ENCODE assay signal across 3 fruit fly cellular contexts in the genomic region with DNA sequence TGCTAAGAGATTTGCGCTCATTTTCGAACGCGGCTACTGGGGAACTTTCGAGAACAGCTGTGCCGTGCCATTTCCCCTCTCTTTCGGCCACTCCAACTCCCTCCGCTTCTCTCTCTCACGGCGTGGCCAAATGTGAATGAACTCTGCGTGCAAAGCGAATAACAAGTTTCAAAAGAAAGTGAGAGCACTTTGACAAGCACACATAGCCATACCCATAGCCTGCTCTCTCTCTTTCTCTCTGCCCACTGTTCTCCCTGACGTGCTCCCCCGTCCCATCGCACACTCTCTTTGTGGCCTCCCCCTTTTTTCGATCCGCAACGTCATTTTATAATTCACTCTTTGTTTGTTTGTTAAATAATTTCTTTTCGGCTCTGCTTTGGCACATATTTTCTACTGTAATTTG.
TF ChIP-seq lines count a peak whose summit lies in the region.

No protein-coding gene starts in this region.

TF ChIP-seq in whole organism, embryonic, 481 proteins besides CTCF, POLR2A, EP300 and RAD21 (continued from another document):
- TF ChIP-seq HLHmδ (GFP tag; optimal IDR thresholded peaks at IDR 0.05; lab: Kevin White, UChicago) = peak; percentile 72
- peak; percentile 100 for TF ChIP-seq Blimp-1 (GFP tag; optimal IDR thresholded peaks at IDR 0.05; lab: Kevin White, UChicago)
- TF ChIP-seq CG7745 (tag; optimal IDR thresholded peaks at IDR 0.05; lab: Kevin White, UChicago) = peak; percentile 51
- no peak for TF ChIP-seq CG2129 (GFP tag; IDR thresholded peaks at IDR 0.05; lab: Robert Waterston, UW; ENCODE audit: partially characterized antibody)
- 0 out of 3 replicates have a peak, but pooled peaks have one; percentile 12 for TF ChIP-seq z (GFP tag; IDR thresholded peaks at IDR 0.05; lab: Robert Waterston, UW)
- peak; percentile 49 for TF ChIP-seq oc (tag; optimal IDR thresholded peaks at IDR 0.05; lab: Kevin White, UChicago)
- TF ChIP-seq crol (GFP tag; IDR thresholded peaks at IDR 0.05; lab: Robert Waterston, UW) = peak; percentile 72
- TF ChIP-seq sr (GFP tag; IDR thresholded peaks at IDR 0.05; lab: Robert Waterston, UW) = 0 out of 3 replicates have a peak, but pooled peaks have one; percentile 3
- TF ChIP-seq Trl (optimal IDR thresholded peaks at IDR 0.05; lab: Kevin White, UChicago) = peak; percentile 85 to 96
- TF ChIP-seq Trl (GFP tag; optimal IDR thresholded peaks at IDR 0.05; lab: Kevin White, UChicago) = no peak
- 0 out of 3 replicates have a peak, but pooled peaks have one; percentile 22 for TF ChIP-seq zen2 (GFP tag; IDR thresholded peaks at IDR 0.05; lab: Robert Waterston, UW; ENCODE audit: partially characterized antibody)
- peak; percentile 0 for TF ChIP-seq CG2678 (tag; optimal IDR thresholded peaks at IDR 0.05; lab: Kevin White, UChicago)

TF ChIP-seq in whole organism, prepupa, 60 proteins besides CTCF, POLR2A, EP300 and RAD21 (continued from another document):
- TF ChIP-seq fd59A (GFP tag; optimal IDR thresholded peaks at IDR 0.05; lab: Kevin White, UChicago) = no peak
- no peak for TF ChIP-seq Gug (GFP tag; IDR thresholded peaks at IDR 0.05; lab: Robert Waterston, UW)
- TF ChIP-seq CG10669 (GFP tag; optimal IDR thresholded peaks at IDR 0.05; lab: Kevin White, UChicago) = no peak
- TF ChIP-seq Hr39 (GFP tag; optimal IDR thresholded peaks at IDR 0.05; lab: Kevin White, UChicago) = peak; percentile 43
- TF ChIP-seq Ets21C (GFP tag; optimal IDR thresholded peaks at IDR 0.05; lab: Kevin White, UChicago) = no peak
- TF ChIP-seq Sox14 (GFP tag; optimal IDR thresholded peaks at IDR 0.05; lab: Kevin White, UChicago) = peak; percentile 85
- TF ChIP-seq Sox15 (GFP tag; optimal IDR thresholded peaks at IDR 0.05; lab: Kevin White, UChicago) = no peak
- no peak for TF ChIP-seq dsx (GFP tag; optimal IDR thresholded peaks at IDR 0.05; lab: Kevin White, UChicago; ENCODE audit: poor library complexity, severe bottlenecking)
- TF ChIP-seq CG6163 (GFP tag; IDR thresholded peaks at IDR 0.05; lab: Robert Waterston, UW) = peak; percentile 31; the same call in 1 of the 3 replicates
- no peak for TF ChIP-seq CG6808 (GFP tag; optimal IDR thresholded peaks at IDR 0.05; lab: Kevin White, UChicago)
- TF ChIP-seq Blimp-1 (GFP tag; optimal IDR thresholded peaks at IDR 0.05; lab: Kevin White, UChicago) = peak; percentile 99
- peak; percentile 95 for TF ChIP-seq vri (GFP tag; optimal IDR thresholded peaks at IDR 0.05; lab: Kevin White, UChicago)
- no peak for TF ChIP-seq CG4318 (GFP tag; optimal IDR thresholded peaks at IDR 0.05; lab: Kevin White, UChicago)
- TF ChIP-seq CG8632 (GFP tag; optimal IDR thresholded peaks at IDR 0.05; lab: Kevin White, UChicago) = no peak
- TF ChIP-seq pdm3 (GFP tag; optimal IDR thresholded peaks at IDR 0.05; lab: Kevin White, UChicago) = no peak
- TF ChIP-seq CG10631 (GFP tag; optimal IDR thresholded peaks at IDR 0.05; lab: Kevin White, UChicago) = no peak
- no peak for TF ChIP-seq Ets96B (tag; optimal IDR thresholded peaks at IDR 0.05; lab: Kevin White, UChicago)
- TF ChIP-seq achi (GFP tag; optimal IDR thresholded peaks at IDR 0.05; lab: Kevin White, UChicago) = peak; percentile 8
- TF ChIP-seq CG34406 (GFP tag; optimal IDR thresholded peaks at IDR 0.05; lab: Kevin White, UChicago) = peak; percentile 35
- TF ChIP-seq Met (GFP tag; optimal IDR thresholded peaks at IDR 0.05; lab: Kevin White, UChicago) = peak; percentile 64
- TF ChIP-seq Hr4 (GFP tag; optimal IDR thresholded peaks at IDR 0.05; lab: Kevin White, UChicago) = no peak
- no peak for TF ChIP-seq net (GFP tag; optimal IDR thresholded peaks at IDR 0.05; lab: Kevin White, UChicago)
- no peak for TF ChIP-seq CG6792 (GFP tag; optimal IDR thresholded peaks at IDR 0.05; lab: Kevin White, UChicago)
- TF ChIP-seq CG6854 (GFP tag; optimal IDR thresholded peaks at IDR 0.05; lab: Kevin White, UChicago) = peak; percentile 23
- TF ChIP-seq CG31627 (GFP tag; optimal IDR thresholded peaks at IDR 0.05; lab: Kevin White, UChicago) = no peak
- no peak for TF ChIP-seq ss (GFP tag; optimal IDR thresholded peaks at IDR 0.05; lab: Kevin White, UChicago)
- TF ChIP-seq Lpt (GFP tag; optimal IDR thresholded peaks at IDR 0.05; lab: Kevin White, UChicago) = peak; percentile 65
- TF ChIP-seq CG15336 (GFP tag; IDR thresholded peaks at IDR 0.05; lab: Robert Waterston, UW) = peak; percentile 51
- peak; percentile 29 for TF ChIP-seq CG32006 (GFP tag; optimal IDR thresholded peaks at IDR 0.05; lab: Kevin White, UChicago)
- TF ChIP-seq CG11294 (GFP tag; IDR thresholded peaks at IDR 0.05; lab: Robert Waterston, UW) = no peak
- no peak for TF ChIP-seq topi (GFP tag; optimal IDR thresholded peaks at IDR 0.05; lab: Kevin White, UChicago)
- no peak for TF ChIP-seq OdsH (GFP tag; optimal IDR thresholded peaks at IDR 0.05; lab: Kevin White, UChicago)
- no peak for TF ChIP-seq Eip75B (GFP tag; optimal IDR thresholded peaks at IDR 0.05; lab: Kevin White, UChicago)
- TF ChIP-seq CG6276 (GFP tag; optimal IDR thresholded peaks at IDR 0.05; lab: Kevin White, UChicago) = peak; percentile 17
- no peak for TF ChIP-seq salr (GFP tag; optimal IDR thresholded peaks at IDR 0.05; lab: Kevin White, UChicago)
- peak; percentile 35 for TF ChIP-seq esn (GFP tag; optimal IDR thresholded peaks at IDR 0.05; lab: Kevin White, UChicago)
- TF ChIP-seq CG8119 (GFP tag; IDR thresholded peaks at IDR 0.05; lab: Robert Waterston, UW) = no peak; the same call in 2 of the 3 replicates
TF ChIP-seq in whole organism, prepupa: peak in this region for 21.

TF ChIP-seq in whole organism, wandering third instar larva, 38 proteins besides CTCF, POLR2A, EP300 and RAD21 (continued from another document):
- TF ChIP-seq Myc (optimal IDR thresholded peaks at IDR 0.05; lab: Kevin White, UChicago) (no peak), lola (GFP tag; optimal IDR thresholded peaks at IDR 0.05; lab: Kevin White, UChicago) (no peak), foxo (GFP tag; optimal IDR thresholded peaks at IDR 0.05; lab: Kevin White, UChicago) (no peak), CG9705 (GFP tag; optimal IDR thresholded peaks at IDR 0.05; lab: Kevin White, UChicago) (no peak), psq (GFP tag; optimal IDR thresholded peaks at IDR 0.05; lab: Kevin White, UChicago) (peak; percentile 69)
